Worm (Caenorhabditis elegans): ENCODE data around the gene col-168.

DNA sequence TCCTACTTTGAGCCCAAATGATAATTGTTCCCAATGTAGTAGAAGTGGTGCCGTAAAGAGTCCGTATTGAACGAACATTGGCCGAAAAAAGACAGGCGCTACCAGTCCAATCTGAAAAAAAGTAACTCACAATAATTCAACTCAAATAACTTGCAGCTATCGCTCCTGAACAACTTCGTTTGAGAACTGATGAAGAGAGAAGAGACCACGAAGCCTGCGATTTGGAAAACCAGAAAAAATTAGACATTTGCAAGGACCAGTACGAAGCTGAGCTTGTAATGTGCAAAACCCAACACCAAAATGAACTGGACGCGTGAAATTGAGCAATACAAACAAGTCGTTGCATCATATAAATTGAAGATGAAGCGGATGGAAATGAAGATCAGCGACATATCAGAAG lies 48.3 kb downstream of the col-168 start, which contains the start of gene C03B1.1:
- TF ChIP-seq lsy-2 (tag; optimal IDR thresholded peaks at IDR 0.05) (no peak), nhr-76 (tag; optimal IDR thresholded peaks at IDR 0.05) (no peak), elt-1 (tag; optimal IDR thresholded peaks at IDR 0.05; ENCODE audit: borderline replicate concordance, insufficient read depth) (no peak), snpc-4 (tag; optimal IDR thresholded peaks at IDR 0.05) (no peak), sptf-1 (tag; optimal IDR thresholded peaks at IDR 0.05) (no peak), mep-1 (tag; optimal IDR thresholded peaks at IDR 0.05) (no peak), nhr-237 (tag; optimal IDR thresholded peaks at IDR 0.05) (no peak), lin-13 (tag; optimal IDR thresholded peaks at IDR 0.05) (no peak), ztf-11 (tag; optimal IDR thresholded peaks at IDR 0.05) (no peak)
